Worm (Caenorhabditis elegans) whole organism, mixed stage, embryonic: ENCODE data around the gene ZC178.2.

Experiments used
- blmp-1 ChIP-seq: fragments of 150-350 bp; optimal IDR thresholded peaks from 2 replicates; lab custom pipeline; 2014; ENCODE audit warnings: missing biosample characterization, missing genetic modification characterization
- hlh-1 ChIP-seq: fragments of 150-350 bp; optimal IDR thresholded peaks from 2 replicates; lab custom pipeline; 2014; ENCODE audit warnings: missing biosample characterization, missing genetic modification reagents, missing genetic modification characterization
- mls-2 ChIP-seq: sonication (generic microtip); optimal IDR thresholded peaks from 2 replicates; lab custom pipeline; 2016; ENCODE audit warnings: mild to moderate bottlenecking, missing genetic modification characterization, moderate library complexity, missing compliant biosample characterization
- sptf-1 ChIP-seq: sonication (generic microtip); optimal IDR thresholded peaks from 2 replicates; lab custom pipeline; 2017; ENCODE audit warnings: mild to moderate bottlenecking, missing genetic modification characterization, moderate library complexity, missing compliant biosample characterization
- tbx-8 ChIP-seq: fragments of 200-800 bp; sonication (Bioruptor generic); optimal IDR thresholded peaks from 2 replicates; lab custom pipeline; 2018; ENCODE audit warnings: mild to moderate bottlenecking, missing genetic modification characterization, moderate library complexity, missing compliant biosample characterization

ce11 chrV:8667230-8668021 lies 44.4 kb downstream of the ZC178.2 start:
- peak; percentile 89 for TF ChIP-seq hlh-1
- no peak for TF ChIP-seq sptf-1 (tag; lab: Kevin White, UChicago)
- TF ChIP-seq mls-2: no peak
- no peak for TF ChIP-seq blmp-1 (tag; lab: Kevin White, UChicago)
- no peak for TF ChIP-seq tbx-8 (GFP tag; lab: Kevin White, UChicago)
